Worm (Caenorhabditis elegans) whole organism, mixed stage, embryonic: Measurements from ENCODE around the gene fdgt-2.
"Not testable (repeated sequence)": the region's sequence is repeated elsewhere in the genome, so short reads cannot be mapped to it uniquely, and the experiment has no call there.

ENCODE experiments used
- M03D4.4 ChIP-seq: sonication (generic microtip); optimal IDR thresholded peaks from 2 replicates; lab custom pipeline; 2017; ENCODE audit warnings: mild to moderate bottlenecking, missing genetic modification characterization, missing compliant biosample characterization
- blmp-1 ChIP-seq: fragments of 150-350 bp; optimal IDR thresholded peaks from 2 replicates; lab custom pipeline; 2014; ENCODE audit warnings: missing biosample characterization, missing genetic modification characterization
- ceh-43 ChIP-seq: fragments of 200-800 bp; sonication (Bioruptor generic); optimal IDR thresholded peaks from 2 replicates; lab custom pipeline; 2018; ENCODE audit warnings: mild to moderate bottlenecking, missing genetic modification characterization, moderate library complexity, missing compliant biosample characterization
- ceh-83 ChIP-seq: fragments of 200-800 bp; sonication (Bioruptor generic); optimal IDR thresholded peaks from 2 replicates; lab custom pipeline; 2018; ENCODE audit warnings: mild to moderate bottlenecking, missing genetic modification characterization, missing compliant biosample characterization
- ces-1 ChIP-seq: fragments of 150-350 bp; optimal IDR thresholded peaks from 2 replicates; lab custom pipeline; 2014; ENCODE audit warnings: missing biosample characterization, missing genetic modification reagents, missing genetic modification characterization
- cnd-1 ChIP-seq: fragments of 200-800 bp; sonication (Bioruptor generic); optimal IDR thresholded peaks from 2 replicates; lab custom pipeline; 2018; ENCODE audit warnings: mild to moderate bottlenecking, missing genetic modification characterization, missing compliant biosample characterization
- elt-1 ChIP-seq: sonication (generic microtip); optimal IDR thresholded peaks from 2 replicates; lab custom pipeline; 2017; ENCODE audit warnings: missing genetic modification characterization, mild to moderate bottlenecking, missing compliant biosample characterization, antibody characterized with exemption, moderate library complexity, borderline replicate concordance; ENCODE audit not compliant: insufficient read depth
- elt-3 ChIP-seq: fragments of 150-350 bp; optimal IDR thresholded peaks from 2 replicates; lab custom pipeline; 2014; ENCODE audit warnings: missing biosample characterization, missing genetic modification characterization
- flh-1 ChIP-seq: fragments of 200-800 bp; sonication (Bioruptor generic); optimal IDR thresholded peaks from 2 replicates; lab custom pipeline; 2018; ENCODE audit warnings: mild to moderate bottlenecking, missing genetic modification characterization, moderate library complexity, missing compliant biosample characterization
- ham-2 ChIP-seq: fragments of 200-800 bp; sonication (Bioruptor generic); optimal IDR thresholded peaks from 2 replicates; lab custom pipeline; 2018; ENCODE audit warnings: mild to moderate bottlenecking, missing genetic modification characterization, missing compliant biosample characterization
- lin-13 ChIP-seq: fragments of 150-350 bp; optimal IDR thresholded peaks from 2 replicates; lab custom pipeline; 2014; ENCODE audit warnings: missing biosample characterization, missing genetic modification characterization
- lsy-2 ChIP-seq: fragments of 150-350 bp; optimal IDR thresholded peaks from 2 replicates; lab custom pipeline; 2014; ENCODE audit warnings: missing biosample characterization, missing genetic modification characterization
- mab-5 ChIP-seq: fragments of 150-350 bp; optimal IDR thresholded peaks from 2 replicates; lab custom pipeline; 2014; ENCODE audit warnings: missing biosample characterization, missing genetic modification characterization
- mep-1 ChIP-seq: fragments of 150-350 bp; optimal IDR thresholded peaks from 2 replicates; lab custom pipeline; 2017; ENCODE audit warnings: missing biosample characterization, missing genetic modification reagents, missing genetic modification characterization, inconsistent platforms
- mls-2 ChIP-seq: sonication (generic microtip); optimal IDR thresholded peaks from 2 replicates; lab custom pipeline; 2016; ENCODE audit warnings: mild to moderate bottlenecking, missing genetic modification characterization, moderate library complexity, missing compliant biosample characterization
- nhr-12 ChIP-seq: fragments of 150-350 bp; optimal IDR thresholded peaks from 2 replicates; lab custom pipeline; 2014; ENCODE audit warnings: missing biosample characterization, missing genetic modification characterization
- nhr-2 ChIP-seq: fragments of 150-350 bp; optimal IDR thresholded peaks from 2 replicates; lab custom pipeline; 2014; ENCODE audit warnings: missing biosample characterization, missing genetic modification characterization
- nhr-237 ChIP-seq: fragments of 150-350 bp; optimal IDR thresholded peaks from 2 replicates; lab custom pipeline; 2014; ENCODE audit warnings: missing biosample characterization, missing genetic modification characterization
- pha-4 ChIP-seq: fragments of 150-350 bp; optimal IDR thresholded peaks from 2 replicates; lab custom pipeline; 2018; ENCODE audit warnings: missing biosample characterization, missing genetic modification reagents, missing genetic modification characterization
- sem-2 ChIP-seq: fragments of 200-800 bp; sonication (Bioruptor generic); optimal IDR thresholded peaks from 2 replicates; lab custom pipeline; 2018; ENCODE audit warnings: mild to moderate bottlenecking, missing genetic modification characterization, missing compliant biosample characterization
- snpc-4 ChIP-seq: fragments of 150-350 bp; optimal IDR thresholded peaks from 2 replicates; lab custom pipeline; 2014; ENCODE audit warnings: missing biosample characterization, missing genetic modification characterization
- sptf-1 ChIP-seq: sonication (generic microtip); optimal IDR thresholded peaks from 2 replicates; lab custom pipeline; 2017; ENCODE audit warnings: mild to moderate bottlenecking, missing genetic modification characterization, moderate library complexity, missing compliant biosample characterization
- tbx-8 ChIP-seq: fragments of 200-800 bp; sonication (Bioruptor generic); optimal IDR thresholded peaks from 2 replicates; lab custom pipeline; 2018; ENCODE audit warnings: mild to moderate bottlenecking, missing genetic modification characterization, moderate library complexity, missing compliant biosample characterization
- unc-120 ChIP-seq: sonication (generic microtip); optimal IDR thresholded peaks from 2 replicates; lab custom pipeline; 2017; ENCODE audit warnings: missing genetic modification characterization, missing compliant biosample characterization; ENCODE audit not compliant: poor library complexity, severe bottlenecking
- unc-39 ChIP-seq: fragments of 150-350 bp; optimal IDR thresholded peaks from 2 replicates; lab custom pipeline; 2014; ENCODE audit warnings: missing biosample characterization, missing genetic modification characterization
- unc-62 ChIP-seq: fragments of 150-350 bp; optimal IDR thresholded peaks from 2 replicates; lab custom pipeline; 2014; ENCODE audit warnings: missing biosample characterization, missing genetic modification reagents, missing genetic modification characterization
- zip-8 ChIP-seq: fragments of 150-350 bp; optimal IDR thresholded peaks from 2 replicates; lab custom pipeline; 2014; ENCODE audit warnings: missing biosample characterization, missing genetic modification characterization
- ztf-11 ChIP-seq: fragments of 150-350 bp; optimal IDR thresholded peaks from 2 replicates; lab custom pipeline; 2014; ENCODE audit warnings: missing biosample characterization, missing genetic modification characterization

fdgt-2 gene

DNA sequence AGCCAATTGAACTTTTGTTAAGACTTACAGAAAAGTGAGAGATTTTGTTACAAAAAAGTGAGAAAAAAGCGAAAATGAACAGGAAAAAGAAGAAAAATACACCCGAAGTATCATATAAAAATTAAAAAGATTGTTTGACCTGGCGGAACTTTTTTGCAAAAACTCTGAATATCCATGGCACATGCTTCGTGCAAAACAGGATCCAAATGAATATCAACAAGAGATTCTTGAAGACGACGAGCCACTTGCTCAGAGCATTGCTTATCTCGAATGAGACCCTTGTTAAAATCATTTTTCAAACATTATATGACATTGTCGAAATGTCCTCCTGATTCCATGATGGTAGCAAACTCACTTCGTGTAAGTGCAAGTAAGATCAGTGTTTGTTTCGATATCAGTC is 2.4 kb downstream of the fdgt-2 start, which contains the start of gene F14E5.8:
Gene F14E5.8, plus strand, starts transcription at position 301 of the 400 bp plus-strand sequence.
- TF ChIP-seq lsy-2 (tag; lab: Kevin White, UChicago); tbx-8 (GFP tag; lab: Kevin White, UChicago); elt-1: not testable (repeated sequence)

DNA sequence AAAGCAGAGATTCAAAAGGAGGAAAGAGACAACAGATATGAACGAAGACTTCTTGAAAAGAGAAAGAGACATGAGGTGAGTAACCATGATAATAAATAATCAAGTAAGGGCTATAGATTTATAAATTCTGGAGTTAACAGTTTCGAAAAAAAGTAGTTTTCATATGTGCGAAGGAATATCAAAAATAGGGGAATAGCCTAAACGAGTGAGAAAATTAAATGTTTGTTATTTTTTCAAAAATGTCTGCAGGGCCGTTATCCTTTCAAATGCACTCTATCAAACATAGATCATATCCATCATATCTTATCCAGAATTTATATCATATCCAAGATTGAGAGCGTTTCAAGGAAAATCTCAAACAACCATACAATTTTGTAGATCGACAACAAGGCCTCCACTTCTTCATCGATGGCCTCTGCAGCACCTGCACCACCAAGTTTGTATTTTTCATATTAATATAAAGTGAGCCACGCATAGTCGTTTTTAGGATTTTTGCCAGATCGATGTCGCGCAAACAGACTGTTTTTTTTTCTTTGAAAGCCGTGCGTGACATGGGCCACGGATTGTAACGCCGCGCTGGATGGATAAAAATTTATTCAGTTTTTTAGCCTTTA is 3.5 kb downstream of the fdgt-2 start:
- TF ChIP-seq unc-39 (tag; lab: Kevin White, UChicago): no peak
- no peak for TF ChIP-seq elt-1
- no peak for TF ChIP-seq zip-8 (tag; lab: Kevin White, UChicago)
- TF ChIP-seq lsy-2 (tag; lab: Kevin White, UChicago): peak; percentile 76

DNA sequence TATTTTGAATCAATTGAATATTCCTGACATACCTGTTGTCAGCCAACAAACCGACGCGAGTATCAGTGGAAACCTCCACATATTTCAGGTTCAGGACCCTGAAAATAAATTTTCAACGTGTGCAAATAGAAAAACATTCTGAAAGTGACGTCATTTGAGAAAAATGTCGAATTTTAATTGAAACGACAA is 11.2 kb downstream of the fdgt-2 start, which contains the start of gene F14E5.2:
Gene F14E5.2, minus strand, starts transcription at position 101 of the 189 bp plus-strand sequence.
- TF ChIP-seq sptf-1 (tag; lab: Kevin White, UChicago) (no peak), lsy-2 (tag; lab: Kevin White, UChicago) (no peak), sem-2 (GFP tag; lab: Kevin White, UChicago) (no peak), mab-5 (tag; lab: Kevin White, UChicago) (no peak), ztf-11 (tag; lab: Kevin White, UChicago) (no peak), unc-39 (tag; lab: Kevin White, UChicago) (no peak), ces-1 (GFP tag; lab: Kevin White, UChicago) (no peak), cnd-1 (tag; lab: Kevin White, UChicago) (no peak), lin-13 (no peak), nhr-2 (no peak), unc-120 (tag; lab: Kevin White, UChicago) (no peak)

DNA sequence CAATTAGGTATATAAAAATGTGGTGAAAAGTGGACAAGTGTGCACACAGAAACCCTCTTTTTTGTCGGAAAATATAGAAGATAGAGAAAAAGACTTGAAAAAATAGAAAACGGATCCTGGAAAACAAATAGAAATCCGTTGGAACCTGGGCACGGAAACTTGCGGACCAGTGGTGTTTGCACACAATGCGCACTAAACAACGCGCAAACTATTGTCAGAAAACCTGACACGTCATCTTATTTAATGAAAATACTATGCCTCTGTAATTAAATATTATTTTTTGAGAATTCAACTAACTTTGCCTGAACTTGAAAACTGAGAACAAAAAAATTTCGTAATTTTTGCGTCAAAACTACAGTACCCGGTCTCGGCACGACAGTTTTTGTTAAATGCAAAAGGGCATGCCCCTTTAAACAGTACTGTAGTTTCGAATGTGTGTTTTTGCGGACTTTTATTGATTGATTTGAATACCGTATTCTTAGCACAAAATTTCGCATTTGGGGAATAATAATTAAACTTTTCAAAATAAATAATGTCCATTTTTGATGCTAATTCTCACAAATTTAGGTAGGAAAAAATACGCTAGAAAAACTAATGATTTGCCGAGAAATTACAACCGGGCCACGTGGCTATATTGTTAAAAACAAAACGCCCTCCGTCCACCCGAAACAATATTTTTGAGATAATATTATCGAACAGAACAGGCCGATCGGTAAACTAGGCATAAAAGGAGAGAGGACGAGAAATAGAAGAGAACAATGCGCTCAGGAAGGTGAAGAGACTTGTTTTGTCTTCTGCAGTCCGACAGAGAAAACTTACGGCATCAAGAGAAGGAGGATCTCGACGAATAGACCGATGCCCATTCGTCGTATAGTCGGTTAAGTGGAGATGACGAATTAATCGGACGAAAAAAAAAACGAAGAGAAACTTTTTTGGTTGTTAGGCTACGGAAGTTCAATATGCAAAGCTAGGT is 11.8 kb downstream of the fdgt-2 start:
- peak; percentile 43 for TF ChIP-seq lsy-2 (tag; lab: Kevin White, UChicago)
- TF ChIP-seq snpc-4 (tag; lab: Kevin White, UChicago): no peak
- peak; percentile 16 for TF ChIP-seq zip-8 (tag; lab: Kevin White, UChicago)
- TF ChIP-seq unc-39 (tag; lab: Kevin White, UChicago): no peak
- TF ChIP-seq, all 35 proteins: peak for 2

DNA sequence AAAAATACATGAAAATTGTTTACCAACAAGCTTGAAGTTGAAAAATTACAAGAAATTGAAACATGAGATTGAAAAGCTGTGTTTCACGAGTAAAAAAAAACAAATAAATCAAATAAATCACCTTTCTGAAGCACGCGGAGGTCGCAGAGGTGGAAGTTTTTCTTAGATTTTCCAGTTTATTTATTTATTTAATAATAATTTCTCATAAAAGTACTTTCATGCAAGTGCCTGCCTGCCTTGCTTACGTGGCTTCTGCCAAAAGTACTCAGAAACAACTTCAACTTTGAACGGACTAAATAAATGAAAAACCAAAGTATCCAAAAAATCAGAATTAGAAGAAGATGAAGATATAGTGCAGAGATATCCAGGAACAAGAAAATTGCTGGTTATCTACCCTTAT is 14.5 kb downstream of the fdgt-2 start, which contains the start of gene acp-2:
Gene acp-2, minus strand, starts transcription at position 101 of the 400 bp plus-strand sequence.
- TF ChIP-seq ces-1 (GFP tag; lab: Kevin White, UChicago): no peak
- no peak for TF ChIP-seq ceh-43 (GFP tag; lab: Kevin White, UChicago)
- TF ChIP-seq unc-120 (tag; lab: Kevin White, UChicago): no peak
- no peak for TF ChIP-seq tbx-8 (GFP tag; lab: Kevin White, UChicago)
- no peak for TF ChIP-seq M03D4.4 (tag; lab: Kevin White, UChicago)
- TF ChIP-seq nhr-2: no peak

DNA sequence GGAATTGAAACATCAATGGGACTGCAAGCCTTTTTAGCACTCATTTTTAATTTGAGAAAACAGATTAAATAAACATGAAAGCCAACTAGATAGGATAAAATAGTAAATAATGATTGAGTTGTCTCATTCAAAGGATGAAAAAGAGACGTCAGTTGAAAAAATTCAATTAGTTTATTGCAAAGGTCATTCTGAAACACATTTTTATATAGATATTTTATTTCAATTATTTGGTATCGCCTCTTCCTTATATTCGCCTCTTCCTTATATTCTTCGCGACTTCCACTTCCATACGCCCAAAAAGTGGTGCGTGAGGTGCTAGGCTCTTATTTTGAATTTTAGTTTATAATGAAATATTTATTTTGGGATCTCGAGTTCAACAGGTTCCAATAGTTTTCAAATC is 17.6 kb downstream of the fdgt-2 start, which contains the start of gene acp-4:
Gene acp-4, minus strand, starts transcription at position 101 of the 400 bp plus-strand sequence.
- TF ChIP-seq elt-3 (tag; lab: Kevin White, UChicago) (no peak), elt-1 (no peak), mep-1 (no peak), mab-5 (tag; lab: Kevin White, UChicago) (no peak), nhr-237 (tag; lab: Kevin White, UChicago) (no peak), sptf-1 (tag; lab: Kevin White, UChicago) (no peak), pha-4 (tag; lab: Kevin White, UChicago) (no peak), lsy-2 (tag; lab: Kevin White, UChicago) (no peak)

DNA sequence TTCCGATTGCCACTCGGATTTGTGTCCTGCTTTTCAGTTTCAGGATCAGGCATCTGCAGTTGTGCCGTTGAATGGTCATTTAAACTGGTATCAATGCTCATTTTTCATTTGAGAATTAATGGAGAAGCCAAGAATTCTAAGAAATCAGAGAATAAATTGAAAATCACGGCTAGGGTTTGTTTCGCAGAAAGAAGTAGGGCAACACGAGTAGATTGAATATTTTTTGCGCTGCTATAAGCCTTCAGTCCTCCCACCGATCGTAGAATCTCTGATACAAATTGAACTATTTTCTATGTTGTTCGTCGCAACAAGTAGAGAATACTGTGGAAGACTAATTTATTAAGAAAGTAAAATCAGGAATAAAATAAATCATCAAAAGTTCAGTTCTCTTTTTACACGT is 19.6 kb downstream of the fdgt-2 start, which contains the start of gene acp-3:
Gene acp-3, minus strand, starts transcription at position 101 of the 400 bp plus-strand sequence.
- no peak for TF ChIP-seq nhr-12 (tag; lab: Kevin White, UChicago)
- no peak for TF ChIP-seq pha-4 (tag; lab: Kevin White, UChicago)
- no peak for TF ChIP-seq unc-62 (GFP tag; lab: Kevin White, UChicago)
- no peak for TF ChIP-seq ces-1 (GFP tag; lab: Kevin White, UChicago)
- no peak for TF ChIP-seq ceh-83 (GFP tag; lab: Kevin White, UChicago)
- no peak for TF ChIP-seq ham-2 (GFP tag; lab: Kevin White, UChicago)
- no peak for TF ChIP-seq flh-1 (GFP tag; lab: Kevin White, UChicago)
- no peak for TF ChIP-seq nhr-2
- TF ChIP-seq blmp-1 (tag; lab: Kevin White, UChicago): no peak
- no peak for TF ChIP-seq mls-2 (tag; lab: Kevin White, UChicago)
- no peak for TF ChIP-seq unc-39 (tag; lab: Kevin White, UChicago)
